Fruit fly (Drosophila melanogaster) whole organism, prepupa: ENCODE data around the gene Pfrx.

Experiments used
- CG10631 ChIP-seq: fragments of 200-800 bp; sonication (Bioruptor generic); optimal IDR thresholded peaks from 2 replicates; lab custom pipeline; 2016; ENCODE audit warnings: missing biosample characterization, missing genetic modification characterization
- CG10669 ChIP-seq: fragments of 200-800 bp; sonication (Bioruptor generic); optimal IDR thresholded peaks from 3 replicates; lab custom pipeline; 2018; ENCODE audit warnings: missing biosample characterization, mild to moderate bottlenecking, missing genetic modification characterization, moderate library complexity
- CG11294 ChIP-seq: fragments of 200-800 bp; sonication (Bioruptor generic); IDR thresholded peaks from 2 replicates; pipeline ENCODE4 v1.3.6; 2022; ENCODE audit warnings: missing biosample characterization, missing genetic modification characterization
- CG11902 ChIP-seq: fragments of 200-800 bp; sonication (Bioruptor generic); optimal IDR thresholded peaks from 3 replicates; lab custom pipeline; 2016; ENCODE audit warnings: missing biosample characterization, missing genetic modification characterization
- CG1621 ChIP-seq: fragments of 200-800 bp; sonication (Bioruptor generic); optimal IDR thresholded peaks from 3 replicates; lab custom pipeline; 2018; ENCODE audit warnings: missing biosample characterization, mild to moderate bottlenecking, missing genetic modification characterization
- CG16779 ChIP-seq: fragments of 200-800 bp; sonication (Bioruptor generic); optimal IDR thresholded peaks from 3 replicates; lab custom pipeline; 2017; ENCODE audit warnings: missing biosample characterization, mild to moderate bottlenecking, missing genetic modification characterization
- CG3032 ChIP-seq: fragments of 200-800 bp; optimal IDR thresholded peaks from 2 replicates; lab custom pipeline; 2019; ENCODE audit warnings: missing biosample characterization, mild to moderate bottlenecking, missing genetic modification characterization, moderate library complexity
- CG31627 ChIP-seq: fragments of 200-800 bp; sonication (Bioruptor generic); optimal IDR thresholded peaks from 3 replicates; lab custom pipeline; 2016; ENCODE audit warnings: missing biosample characterization, missing genetic modification characterization
- CG32006 ChIP-seq: fragments of 200-800 bp; sonication (Bioruptor generic); optimal IDR thresholded peaks from 3 replicates; lab custom pipeline; 2017; ENCODE audit warnings: missing biosample characterization, mild to moderate bottlenecking, missing genetic modification characterization
- CG34406 ChIP-seq: fragments of 200-800 bp; sonication (Bioruptor generic); optimal IDR thresholded peaks from 3 replicates; lab custom pipeline; 2016; ENCODE audit warnings: missing biosample characterization, missing genetic modification characterization
- CG3919 ChIP-seq: fragments of 200-800 bp; sonication (Bioruptor generic); optimal IDR thresholded peaks from 3 replicates; lab custom pipeline; 2016; ENCODE audit warnings: missing biosample characterization, missing genetic modification characterization
- CG4318 ChIP-seq: fragments of 200-800 bp; sonication (Bioruptor generic); optimal IDR thresholded peaks from 3 replicates; lab custom pipeline; 2017; ENCODE audit warnings: missing biosample characterization, mild to moderate bottlenecking, missing genetic modification characterization
- CG6163 ChIP-seq: fragments of 200-800 bp; sonication (Bioruptor generic); IDR thresholded peaks from 3 replicates; pipeline ENCODE4 v1.3.6; 2022; ENCODE audit warnings: missing biosample characterization, missing genetic modification characterization
- CG6276 ChIP-seq: fragments of 200-800 bp; sonication (Bioruptor generic); optimal IDR thresholded peaks from 2 replicates; lab custom pipeline; 2017; ENCODE audit warnings: missing biosample characterization, mild to moderate bottlenecking, missing genetic modification characterization
- CG6808 ChIP-seq: fragments of 200-800 bp; sonication (Bioruptor generic); optimal IDR thresholded peaks from 3 replicates; lab custom pipeline; 2017; ENCODE audit warnings: missing biosample characterization, missing genetic modification characterization, mild to moderate bottlenecking, moderate library complexity, missing genetic modification reagents
- CG8119 ChIP-seq: fragments of 200-800 bp; sonication (Bioruptor generic); IDR thresholded peaks from 3 replicates; pipeline ENCODE4 v1.3.6; 2022; ENCODE audit warnings: missing biosample characterization, missing genetic modification characterization
- CG8319 ChIP-seq: fragments of 200-800 bp; sonication (Bioruptor generic); optimal IDR thresholded peaks from 3 replicates; lab custom pipeline; 2016; ENCODE audit warnings: missing biosample characterization, missing genetic modification characterization
- Eip75B ChIP-seq: fragments of 200-800 bp; sonication (Bioruptor generic); optimal IDR thresholded peaks from 3 replicates; lab custom pipeline; 2016; ENCODE audit warnings: missing biosample characterization, missing genetic modification characterization
- Eip78C ChIP-seq: fragments of 200-800 bp; sonication (Bioruptor generic); peaks from one replicate; lab custom pipeline; 2016; ENCODE audit warnings: missing biosample characterization, missing genetic modification characterization
- Eip93F ChIP-seq: fragments of 200-800 bp; sonication (Bioruptor generic); optimal IDR thresholded peaks from 2 replicates; lab custom pipeline; 2016; ENCODE audit warnings: missing biosample characterization, mild to moderate bottlenecking, missing genetic modification characterization
- Ets96B ChIP-seq: fragments of 200-800 bp; optimal IDR thresholded peaks from 2 replicates; lab custom pipeline; 2019; ENCODE audit warnings: missing biosample characterization, mild to moderate bottlenecking, missing genetic modification characterization, moderate library complexity
- Hr38 ChIP-seq: sonication (Bioruptor generic); optimal IDR thresholded peaks from 2 replicates; lab custom pipeline; 2016; ENCODE audit warnings: missing biosample characterization, missing genetic modification characterization
- Lpt ChIP-seq: fragments of 200-800 bp; sonication (Bioruptor generic); optimal IDR thresholded peaks from 3 replicates; lab custom pipeline; 2016; ENCODE audit warnings: missing biosample characterization, missing genetic modification characterization
- OdsH ChIP-seq: fragments of 200-800 bp; sonication (Bioruptor generic); optimal IDR thresholded peaks from 3 replicates; lab custom pipeline; 2016; ENCODE audit warnings: missing biosample characterization, missing genetic modification characterization
- Smox ChIP-seq: fragments of 200-800 bp; sonication (Bioruptor generic); optimal IDR thresholded peaks from 3 replicates; lab custom pipeline; 2016; ENCODE audit warnings: missing biosample characterization, missing genetic modification characterization
- Sox102F ChIP-seq: fragments of 200-800 bp; sonication (Bioruptor generic); optimal IDR thresholded peaks from 2 replicates; lab custom pipeline; 2016; ENCODE audit warnings: missing biosample characterization, mild to moderate bottlenecking, missing genetic modification characterization
- Sox14 ChIP-seq: fragments of 200-800 bp; sonication (Bioruptor generic); optimal IDR thresholded peaks from 3 replicates; lab custom pipeline; 2016; ENCODE audit warnings: missing biosample characterization, missing genetic modification characterization
- Sox15 ChIP-seq: fragments of 200-800 bp; sonication (Bioruptor generic); optimal IDR thresholded peaks from 3 replicates; lab custom pipeline; 2016; ENCODE audit warnings: missing biosample characterization, missing genetic modification characterization
- cyc ChIP-seq: fragments of 200-800 bp; sonication (Bioruptor generic); optimal IDR thresholded peaks from 3 replicates; lab custom pipeline; 2016; ENCODE audit warnings: missing biosample characterization, missing genetic modification characterization
- dsx ChIP-seq: fragments of 200-800 bp; optimal IDR thresholded peaks from 3 replicates; lab custom pipeline; 2019; ENCODE audit warnings: missing biosample characterization, mild to moderate bottlenecking, missing genetic modification characterization, moderate library complexity; ENCODE audit not compliant: poor library complexity, severe bottlenecking
- eg ChIP-seq: fragments of 200-800 bp; sonication (Bioruptor generic); IDR thresholded peaks from 3 replicates; pipeline ENCODE4 v1.3.6; 2022; ENCODE audit warnings: missing biosample characterization, missing genetic modification characterization
- esn ChIP-seq: fragments of 200-800 bp; sonication (Bioruptor generic); optimal IDR thresholded peaks from 2 replicates; lab custom pipeline; 2016; ENCODE audit warnings: missing biosample characterization, mild to moderate bottlenecking, missing genetic modification characterization, moderate library complexity
- fd59A ChIP-seq: fragments of 200-800 bp; sonication (Bioruptor generic); optimal IDR thresholded peaks from 2 replicates; lab custom pipeline; 2017; ENCODE audit warnings: missing biosample characterization, mild to moderate bottlenecking, missing genetic modification characterization, missing genetic modification reagents
- fd85E ChIP-seq: fragments of 200-800 bp; sonication (Bioruptor generic); optimal IDR thresholded peaks from 3 replicates; lab custom pipeline; 2016; ENCODE audit warnings: missing biosample characterization, missing genetic modification characterization
- lz ChIP-seq: fragments of 200-800 bp; sonication (Bioruptor generic); optimal IDR thresholded peaks from 3 replicates; lab custom pipeline; 2016; ENCODE audit warnings: missing biosample characterization, missing genetic modification characterization
- pdm3 ChIP-seq: fragments of 200-800 bp; sonication (Bioruptor generic); optimal IDR thresholded peaks from 3 replicates; lab custom pipeline; 2016; ENCODE audit warnings: missing biosample characterization, missing genetic modification characterization
- salr ChIP-seq, 2 experiments: fragments of 200-800 bp; sonication (Bioruptor generic); optimal IDR thresholded peaks; 3 replicates each; lab custom pipeline; 2016 to 2018; ENCODE audit warnings: missing biosample characterization in 2 of 2, missing genetic modification characterization in 2 of 2, mild to moderate bottlenecking in 1 of 2
- svp ChIP-seq: fragments of 200-800 bp; sonication (Bioruptor generic); peaks from one replicate; lab custom pipeline; 2016; ENCODE audit warnings: missing biosample characterization, missing genetic modification characterization
- vri ChIP-seq: fragments of 200-800 bp; sonication (Bioruptor generic); optimal IDR thresholded peaks from 3 replicates; lab custom pipeline; 2016; ENCODE audit warnings: missing biosample characterization, mild to moderate bottlenecking, missing genetic modification characterization

Pfrx gene

dm6 chrX:19497782-19498440 is 2.6 kb downstream of the Pfrx start (continued):
- no peak for TF ChIP-seq Eip75B
- TF ChIP-seq CG1621 (tag; lab: Kevin White, UChicago): peak; percentile 43
- no peak for TF ChIP-seq Sox102F (GFP tag; lab: Kevin White, UChicago)
- TF ChIP-seq OdsH (GFP tag; lab: Kevin White, UChicago): peak; percentile 4
- TF ChIP-seq svp (GFP tag; lab: Kevin White, UChicago): peak; percentile 87
- no peak for TF ChIP-seq Sox14
- peak; percentile 64 for TF ChIP-seq eg (GFP tag; lab: Robert Waterston, UW)

dm6 chrX:19498755-19499321 is 3.5 kb downstream of the Pfrx start:
- peak; percentile 2 for TF ChIP-seq Eip78C (GFP tag; lab: Kevin White, UChicago)
- no peak for TF ChIP-seq vri (GFP tag; lab: Kevin White, UChicago)
- no peak for TF ChIP-seq eg (GFP tag; lab: Robert Waterston, UW)
- TF ChIP-seq CG6163 (GFP tag; lab: Robert Waterston, UW): 0 out of 3 replicates have a peak, but pooled peaks have one; percentile 32
- TF ChIP-seq CG10631 (GFP tag; lab: Kevin White, UChicago): no peak
- TF ChIP-seq CG4318 (GFP tag; lab: Kevin White, UChicago): no peak
- no peak for TF ChIP-seq CG8119 (GFP tag; lab: Robert Waterston, UW)
- no peak for TF ChIP-seq CG31627
- no peak for TF ChIP-seq CG3919 (GFP tag; lab: Kevin White, UChicago)

dm6 chrX:19501274-19501673 is 6.0 kb downstream of the Pfrx start:
- TF ChIP-seq eg (GFP tag; lab: Robert Waterston, UW) (no peak), esn (GFP tag; lab: Kevin White, UChicago) (no peak), fd85E (GFP tag; lab: Kevin White, UChicago) (no peak), Sox102F (GFP tag; lab: Kevin White, UChicago) (no peak), Sox15 (no peak), Hr38 (no peak), salr (GFP tag; optimal IDR thresholded peaks at IDR 0.05; lab: Kevin White, UChicago) (no peak), CG34406 (no peak), vri (GFP tag; lab: Kevin White, UChicago) (peak; percentile 34), Eip93F (GFP tag; lab: Kevin White, UChicago) (no peak), fd59A (GFP tag; lab: Kevin White, UChicago) (no peak), CG4318 (GFP tag; lab: Kevin White, UChicago) (no peak), Smox (no peak), svp (GFP tag; lab: Kevin White, UChicago) (peak; percentile 95), CG6276 (GFP tag; lab: Kevin White, UChicago) (no peak), CG16779 (tag; lab: Kevin White, UChicago) (no peak), CG8319 (GFP tag; lab: Kevin White, UChicago) (no peak), lz (GFP tag; lab: Kevin White, UChicago) (no peak)
- TF ChIP-seq, all 60 proteins: peak for 2

dm6 chrX:19504170-19504765 is 9.0 kb downstream of the Pfrx start:
- no peak for TF ChIP-seq Lpt (GFP tag; lab: Kevin White, UChicago)
- TF ChIP-seq CG32006 (GFP tag; lab: Kevin White, UChicago): no peak
- no peak for TF ChIP-seq eg (GFP tag; lab: Robert Waterston, UW)
- no peak for TF ChIP-seq CG11294 (GFP tag; lab: Robert Waterston, UW)
- no peak for TF ChIP-seq CG16779 (tag; lab: Kevin White, UChicago)
- TF ChIP-seq cyc (GFP tag; lab: Kevin White, UChicago): no peak
- TF ChIP-seq CG3032: no peak
- TF ChIP-seq CG10669: no peak
- no peak for TF ChIP-seq pdm3 (GFP tag; lab: Kevin White, UChicago)
- TF ChIP-seq CG11902: no peak
- no peak for TF ChIP-seq dsx (GFP tag; lab: Kevin White, UChicago)
- no peak for TF ChIP-seq CG1621 (tag; lab: Kevin White, UChicago)
- TF ChIP-seq salr (GFP tag; optimal IDR thresholded peaks at IDR 0.05; lab: Kevin White, UChicago): no peak
- no peak for TF ChIP-seq Ets96B (tag; lab: Kevin White, UChicago)
- TF ChIP-seq CG6808 (GFP tag; lab: Kevin White, UChicago): no peak
- TF ChIP-seq CG31627: no peak
- TF ChIP-seq fd85E (GFP tag; lab: Kevin White, UChicago): no peak
- TF ChIP-seq CG10631 (GFP tag; lab: Kevin White, UChicago): no peak
